Fruit fly (Drosophila melanogaster): ENCODE results near the gene Sec16.

Sec16 gene

dm6 chrX:12600802-12601793 is 5.3 kb downstream of the Sec16 start (continued):
- TF ChIP-seq ssp (GFP tag; IDR thresholded peaks at IDR 0.05) (no peak), CG4360 (GFP tag; IDR thresholded peaks at IDR 0.05) (peak; percentile 96), sens (GFP tag) (peak; percentile 50), BEAF-32 (GFP tag; optimal IDR thresholded peaks at IDR 0.05) (no peak), insv (GFP tag; optimal IDR thresholded peaks at IDR 0.05) (peak; percentile 37 to 94), H15 (GFP tag; IDR thresholded peaks at IDR 0.05) (no peak), bigmax (GFP tag; optimal IDR thresholded peaks at IDR 0.05) (peak; percentile 32), pho (GFP tag; optimal IDR thresholded peaks at IDR 0.05) (peak; percentile 1), CG9727 (GFP tag; optimal IDR thresholded peaks at IDR 0.05) (no peak), CG7786 (GFP tag; optimal IDR thresholded peaks at IDR 0.05) (peak; percentile 18), CG2120 (GFP tag; optimal IDR thresholded peaks at IDR 0.05) (peak; percentile 60), CG9932 (GFP tag; IDR thresholded peaks at IDR 0.05) (peak; percentile 24; the same call in 1 of the 2 replicates), CG1603 (tag; optimal IDR thresholded peaks at IDR 0.05) (no peak), row (GFP tag; IDR thresholded peaks at IDR 0.05) (peak; percentile 43; the same call in 1 of the 3 replicates), CG12659 (GFP tag; optimal IDR thresholded peaks at IDR 0.05) (peak; percentile 19), Nf-YB (GFP tag; optimal IDR thresholded peaks at IDR 0.05) (peak; percentile 82), Xrp1 (GFP tag; IDR thresholded peaks at IDR 0.05) (no peak), HLH3B (GFP tag; IDR thresholded peaks at IDR 0.05) (no peak), CG7357 (GFP tag; IDR thresholded peaks at IDR 0.05) (no peak), CG12071 (GFP tag; optimal IDR thresholded peaks at IDR 0.05) (no peak), Tbp (GFP tag; optimal IDR thresholded peaks at IDR 0.05) (no peak), CG42726 (GFP tag; IDR thresholded peaks at IDR 0.05; ENCODE audit: partially characterized antibody) (no peak), Med (GFP tag) (peak; percentile 62), pb (GFP tag; optimal IDR thresholded peaks at IDR 0.05) (no peak), Trl (optimal IDR thresholded peaks at IDR 0.05) (peak in 1 of 2 experiments; percentile 4), Trl (GFP tag; optimal IDR thresholded peaks at IDR 0.05) (no peak), CG13287 (GFP tag; IDR thresholded peaks at IDR 0.05; ENCODE audit: partially characterized antibody) (no peak), Nf-YC (tag; optimal IDR thresholded peaks at IDR 0.05) (peak; percentile 85), zfh1 (GFP tag; IDR thresholded peaks at IDR 0.05) (no peak), GATAe (GFP tag; conservative IDR thresholded peaks at IDR 0.05) (no peak; the same call in 1 of the 2 replicates), CG10431 (GFP tag; optimal IDR thresholded peaks at IDR 0.05) (no peak)

- TF ChIP-seq fu2 (GFP tag; optimal IDR thresholded peaks at IDR 0.05) (peak; percentile 53), CG15479 (GFP tag; optimal IDR thresholded peaks at IDR 0.05) (peak; percentile 66), Hey (tag; optimal IDR thresholded peaks at IDR 0.05) (peak; percentile 28), Dp (GFP tag; optimal IDR thresholded peaks at IDR 0.05) (peak; percentile 71), CG8089 (GFP tag; optimal IDR thresholded peaks at IDR 0.05) (no peak), chn (GFP tag; optimal IDR thresholded peaks at IDR 0.05) (no peak), CG15514 (GFP tag; optimal IDR thresholded peaks at IDR 0.05) (peak; percentile 35), zen2 (GFP tag; IDR thresholded peaks at IDR 0.05; ENCODE audit: partially characterized antibody) (no peak; the same call in 1 of the 3 replicates), chinmo (GFP tag; IDR thresholded peaks at IDR 0.05; ENCODE audit: partially characterized antibody) (0 out of 4 replicates have a peak, but pooled peaks have one; percentile 4), grn (GFP tag; optimal IDR thresholded peaks at IDR 0.05) (peak; percentile 83), p53 (GFP tag; optimal IDR thresholded peaks at IDR 0.05) (no peak), Sin3A (optimal IDR thresholded peaks at IDR 0.05) (peak; percentile 40), Max (GFP tag; optimal IDR thresholded peaks at IDR 0.05) (peak; percentile 70), danr (GFP tag; IDR thresholded peaks at IDR 0.05) (no peak), row (GFP tag; IDR thresholded peaks at IDR 0.05) (peak; percentile 88), lola (GFP tag; optimal IDR thresholded peaks at IDR 0.05) (peak in 1 of 3 experiments; percentile 36), nau (GFP tag; optimal IDR thresholded peaks at IDR 0.05) (no peak)
Measured at dm6 chrX:12611536-12612458, 15.9 kb downstream of the Sec16 start, which contains the start of the genes CG1463 and Fpgs1. Gene CG1463 (minus strand): TSS chrX:12611667. Gene Fpgs1 (plus strand): TSS chrX:12611867.
